Fruit fly (Drosophila melanogaster) whole organism, wandering third instar larva: Measurements from ENCODE around the gene CG3191.
A peak's percentile ranks its signal among the peaks of the same experiment; 100 is the strongest.

ENCODE experiments used
- Abd-B ChIP-seq: fragments of >200 bp; optimal IDR thresholded peaks from 2 replicates; lab custom pipeline; 2017; ENCODE audit warnings: missing biosample characterization, missing genetic modification characterization
- CG32264 ChIP-seq: fragments of 200-800 bp; sonication (Bioruptor generic); optimal IDR thresholded peaks from 2 replicates; lab custom pipeline; 2016; ENCODE audit warnings: missing biosample characterization, missing genetic modification characterization
- CG9705 ChIP-seq: fragments of 200-800 bp; sonication (Bioruptor generic); optimal IDR thresholded peaks from 2 replicates; lab custom pipeline; 2018; ENCODE audit warnings: missing biosample characterization, mild to moderate bottlenecking, missing genetic modification characterization
- CrebA ChIP-seq: fragments of 200-800 bp; sonication (Bioruptor generic); optimal IDR thresholded peaks from 2 replicates; lab custom pipeline; 2016; ENCODE audit warnings: missing biosample characterization, mild to moderate bottlenecking, missing genetic modification characterization, borderline replicate concordance
- Dfd ChIP-seq: fragments of >200 bp; optimal IDR thresholded peaks from 2 replicates; lab custom pipeline; 2017; ENCODE audit warnings: missing biosample characterization, missing genetic modification characterization
- Dif ChIP-seq: fragments of 200-275, 200-300 bp; sonication (Bioruptor generic); optimal IDR thresholded peaks from 2 replicates; lab custom pipeline; 2018; ENCODE audit warnings: missing biosample characterization, missing genetic modification characterization; ENCODE audit not compliant: partially characterized antibody
- GATAd ChIP-seq: sonication (Bioruptor generic); optimal IDR thresholded peaks from 2 replicates; lab custom pipeline; 2016; ENCODE audit warnings: missing biosample characterization, missing genetic modification characterization
- HLH106 ChIP-seq: fragments of 200-800 bp; optimal IDR thresholded peaks from 3 replicates; lab custom pipeline; 2019; ENCODE audit warnings: missing biosample characterization, mild to moderate bottlenecking, missing genetic modification characterization, moderate library complexity
- Hnf4 ChIP-seq: fragments of 200-800 bp; sonication (Bioruptor generic); optimal IDR thresholded peaks from 2 replicates; lab custom pipeline; 2016; ENCODE audit warnings: missing biosample characterization, mild to moderate bottlenecking, missing genetic modification characterization
- Hr78 ChIP-seq: fragments of >200 bp; optimal IDR thresholded peaks from 2 replicates; lab custom pipeline; 2017; ENCODE audit warnings: missing biosample characterization, missing genetic modification characterization
- Hr83 ChIP-seq: fragments of 200-300 bp; sonication (Bioruptor generic); optimal IDR thresholded peaks from 2 replicates; lab custom pipeline; 2016; ENCODE audit warnings: missing biosample characterization, mild to moderate bottlenecking, missing genetic modification characterization, moderate library complexity; ENCODE audit not compliant: poor library complexity, severe bottlenecking
- Jra ChIP-seq: sonication (Bioruptor generic); optimal IDR thresholded peaks from 2 replicates; lab custom pipeline; 2016; ENCODE audit warnings: missing biosample characterization, missing genetic modification characterization
- Mio ChIP-seq: sonication (Bioruptor generic); optimal IDR thresholded peaks from 2 replicates; lab custom pipeline; 2016; ENCODE audit warnings: missing biosample characterization, missing genetic modification characterization
- Myc ChIP-seq: fragments of >200 bp; optimal IDR thresholded peaks from 2 replicates; lab custom pipeline; 2017
- N ChIP-seq: fragments of >200 bp; optimal IDR thresholded peaks from 2 replicates; lab custom pipeline; 2018; ENCODE audit warnings: missing biosample characterization, missing external identifiers, missing genetic modification characterization
- OdsH ChIP-seq: fragments of 200-800 bp; sonication (Bioruptor generic); optimal IDR thresholded peaks from 2 replicates; lab custom pipeline; 2016; ENCODE audit warnings: missing biosample characterization, mild to moderate bottlenecking, missing genetic modification characterization
- Rel ChIP-seq, 2 experiments: fragments of 200-800 bp; sonication (Bioruptor generic) in 1 of 2; optimal IDR thresholded peaks; 2 replicates in 1 of 2; 3 replicates in 1 of 2; lab custom pipeline; 2016 to 2019; ENCODE audit warnings: mild to moderate bottlenecking in 2 of 2, missing biosample characterization in 2 of 2, missing genetic modification characterization in 2 of 2, moderate library complexity in 1 of 2
- Sp1 ChIP-seq: fragments of 200-800 bp; sonication (Bioruptor generic); optimal IDR thresholded peaks from 3 replicates; lab custom pipeline; 2019; ENCODE audit warnings: missing biosample characterization, mild to moderate bottlenecking, missing genetic modification characterization, moderate library complexity
- Vsx2 ChIP-seq: fragments of 200-300, 225-300 bp; sonication (Bioruptor generic); optimal IDR thresholded peaks from 2 replicates; lab custom pipeline; 2018; ENCODE audit warnings: missing biosample characterization, missing genetic modification characterization; ENCODE audit not compliant: partially characterized antibody
- br ChIP-seq: fragments of 200-800 bp; sonication (Bioruptor generic); optimal IDR thresholded peaks from 2 replicates; lab custom pipeline; 2016; ENCODE audit warnings: missing biosample characterization, missing genetic modification characterization
- brk ChIP-seq: fragments of 200-800 bp; sonication (Bioruptor generic); optimal IDR thresholded peaks from 2 replicates; lab custom pipeline; 2016; ENCODE audit warnings: missing biosample characterization, mild to moderate bottlenecking, missing genetic modification characterization
- dl ChIP-seq, 2 experiments: fragments of 175-275, 200-275 bp in 1 of 2; fragments of 200-275 bp in 1 of 2; sonication (Bioruptor generic); optimal IDR thresholded peaks; lab custom pipeline; 2018; ENCODE audit warnings: mild to moderate bottlenecking in 2 of 2, missing biosample characterization in 2 of 2, missing genetic modification characterization in 2 of 2, moderate library complexity in 2 of 2; ENCODE audit not compliant: partially characterized antibody in 2 of 2, insufficient read depth in 1 of 2
- dmrt93B ChIP-seq: fragments of 200-800 bp; sonication (Bioruptor generic); optimal IDR thresholded peaks from 2 replicates; lab custom pipeline; 2018; ENCODE audit warnings: missing biosample characterization, mild to moderate bottlenecking, missing genetic modification characterization
- dsf ChIP-seq: sonication (Bioruptor generic); optimal IDR thresholded peaks from 2 replicates; lab custom pipeline; 2016; ENCODE audit warnings: missing biosample characterization, missing genetic modification characterization, borderline replicate concordance
- ey ChIP-seq: fragments of 200-800 bp; sonication (Bioruptor generic); optimal IDR thresholded peaks from 2 replicates; lab custom pipeline; 2016; ENCODE audit warnings: missing biosample characterization, missing genetic modification characterization
- foxo ChIP-seq, 2 experiments: fragments of 200-800 bp; sonication (Bioruptor generic); optimal IDR thresholded peaks; 2 replicates in 1 of 2; 3 replicates in 1 of 2; lab custom pipeline; 2016 to 2017; ENCODE audit warnings: missing biosample characterization in 2 of 2, missing genetic modification characterization in 2 of 2
- fru ChIP-seq: fragments of 200-800 bp; sonication (Bioruptor generic); optimal IDR thresholded peaks from 3 replicates; lab custom pipeline; 2016; ENCODE audit warnings: missing biosample characterization, mild to moderate bottlenecking, missing genetic modification characterization
- h ChIP-seq: fragments of 200-800 bp; sonication (Bioruptor generic); optimal IDR thresholded peaks from 3 replicates; lab custom pipeline; 2016; ENCODE audit warnings: missing biosample characterization, mild to moderate bottlenecking, missing genetic modification characterization
- jim ChIP-seq: fragments of 175-275, 200-325 bp; sonication (Bioruptor generic); optimal IDR thresholded peaks from 2 replicates; lab custom pipeline; 2016; ENCODE audit warnings: missing biosample characterization, mild to moderate bottlenecking, missing genetic modification characterization
- lola ChIP-seq: fragments of >200 bp; optimal IDR thresholded peaks from 2 replicates; lab custom pipeline; 2017; ENCODE audit warnings: missing biosample characterization, missing genetic modification characterization
- pan ChIP-seq: fragments of >200 bp; optimal IDR thresholded peaks from 2 replicates; lab custom pipeline; 2017
- psq ChIP-seq: fragments of 200-800 bp; sonication (Bioruptor generic); optimal IDR thresholded peaks from 3 replicates; lab custom pipeline; 2017; ENCODE audit warnings: missing biosample characterization, mild to moderate bottlenecking, missing genetic modification characterization, moderate library complexity
- rgr ChIP-seq: fragments of 200-800 bp; sonication (Bioruptor generic); optimal IDR thresholded peaks from 3 replicates; lab custom pipeline; 2016; ENCODE audit warnings: missing biosample characterization, mild to moderate bottlenecking, missing genetic modification characterization
- sage ChIP-seq: fragments of 200-800 bp; sonication (Bioruptor generic); optimal IDR thresholded peaks from 2 replicates; lab custom pipeline; 2016; ENCODE audit warnings: missing biosample characterization, mild to moderate bottlenecking, missing genetic modification characterization
- sv ChIP-seq: fragments of 200-800 bp; sonication (Bioruptor generic); optimal IDR thresholded peaks from 3 replicates; lab custom pipeline; 2016; ENCODE audit warnings: missing biosample characterization, missing genetic modification characterization
- tai ChIP-seq: sonication (Bioruptor generic); optimal IDR thresholded peaks from 2 replicates; lab custom pipeline; 2016; ENCODE audit warnings: missing biosample characterization, missing genetic modification characterization
- usp ChIP-seq: fragments of >200 bp; optimal IDR thresholded peaks from 2 replicates; lab custom pipeline; 2017; ENCODE audit warnings: missing biosample characterization, missing genetic modification characterization
- woc ChIP-seq: sonication (Bioruptor generic); optimal IDR thresholded peaks from 2 replicates; lab custom pipeline; 2016; ENCODE audit warnings: missing biosample characterization, mild to moderate bottlenecking, missing genetic modification characterization

Gene CG3191

DNA sequence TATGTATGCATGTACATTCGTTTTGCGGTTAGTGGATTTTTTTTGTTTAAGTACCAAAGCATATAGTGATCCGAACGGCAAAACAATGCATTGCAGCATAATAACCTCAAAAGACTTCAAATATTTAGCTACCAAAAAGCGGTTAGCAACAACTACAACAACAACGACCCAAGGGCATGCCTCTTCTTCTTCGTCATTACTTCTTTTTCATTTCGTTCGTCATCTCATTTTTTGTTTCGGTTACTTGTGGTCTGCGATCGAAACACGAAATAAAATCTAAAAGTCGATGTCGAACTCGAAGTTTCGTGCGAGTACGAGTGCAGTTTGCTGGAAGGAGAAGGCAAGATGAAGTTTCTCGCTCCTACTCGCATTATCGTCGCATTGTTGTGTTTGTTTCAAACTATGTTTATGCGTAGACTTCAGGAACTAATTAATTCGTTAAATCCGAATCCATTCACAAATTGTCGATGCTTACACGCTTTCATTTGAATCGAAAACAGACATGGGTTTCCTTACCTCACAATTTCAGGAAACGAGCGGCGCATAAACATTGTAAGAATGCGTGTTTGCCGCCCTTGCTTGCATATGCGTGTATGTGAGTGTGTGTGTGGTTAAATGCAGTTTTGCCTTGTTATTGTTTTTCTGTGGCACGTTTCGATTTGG lies 47.0 kb upstream of the CG3191 start:
- TF ChIP-seq dsf (GFP tag; lab: Kevin White, UChicago) (peak; percentile 31), Hr78 (GFP tag; lab: Kevin White, UChicago) (no peak), jim (GFP tag; lab: Kevin White, UChicago) (no peak), Sp1 (GFP tag; lab: Kevin White, UChicago) (peak; percentile 88), Vsx2 (no peak), N (GFP tag; lab: Kevin White, UChicago) (no peak), psq (GFP tag; lab: Kevin White, UChicago) (peak; percentile 87), Dif (GFP tag; lab: Kevin White, UChicago) (no peak), lola (GFP tag; lab: Kevin White, UChicago) (no peak), brk (peak; percentile 82), Dfd (GFP tag; lab: Kevin White, UChicago) (no peak), Myc (lab: Kevin White, UChicago) (no peak), dmrt93B (GFP tag; lab: Kevin White, UChicago) (peak; percentile 87), Jra (GFP tag; lab: Kevin White, UChicago) (peak; percentile 72), pan (lab: Kevin White, UChicago) (no peak), Mio (GFP tag; lab: Kevin White, UChicago) (no peak), CG32264 (peak; percentile 88), Hr83 (GFP tag; lab: Kevin White, UChicago) (peak; percentile 77), sage (GFP tag; lab: Kevin White, UChicago) (peak; percentile 89), Abd-B (GFP tag; lab: Kevin White, UChicago) (no peak), woc (GFP tag; lab: Kevin White, UChicago) (peak; percentile 95), br (GFP tag; lab: Kevin White, UChicago) (peak; percentile 92), HLH106 (tag; lab: Kevin White, UChicago) (peak; percentile 91), dl (GFP tag; optimal IDR thresholded peaks at IDR 0.05; lab: Kevin White, UChicago; ENCODE audit: insufficient read depth in 1 of 2, partially characterized antibody in 2 of 2) (no peak), CrebA (no peak), GATAd (peak; percentile 17), Rel (GFP tag; optimal IDR thresholded peaks at IDR 0.05; lab: Kevin White, UChicago) (peak; percentile 77), Rel (tag; optimal IDR thresholded peaks at IDR 0.05; lab: Kevin White, UChicago) (peak; percentile 50), fru (GFP tag; lab: Kevin White, UChicago) (peak; percentile 94), ey (GFP tag; lab: Kevin White, UChicago) (peak; percentile 91), sv (GFP tag; lab: Kevin White, UChicago) (peak; percentile 69), rgr (GFP tag; lab: Kevin White, UChicago) (peak; percentile 93), tai (peak; percentile 81), CG9705 (peak; percentile 76), h (peak; percentile 94), foxo (GFP tag; optimal IDR thresholded peaks at IDR 0.05; lab: Kevin White, UChicago) (peak; percentile 5 to 93), usp (GFP tag; lab: Kevin White, UChicago) (no peak), Hnf4 (GFP tag; lab: Kevin White, UChicago) (peak; percentile 90), OdsH (peak; percentile 91)

dm6 chrX:2297428-2298200 lies 45.8 kb upstream of the CG3191 start:
- TF ChIP-seq N (GFP tag; lab: Kevin White, UChicago) (no peak), brk (no peak), Rel (GFP tag; optimal IDR thresholded peaks at IDR 0.05; lab: Kevin White, UChicago) (no peak), Rel (tag; optimal IDR thresholded peaks at IDR 0.05; lab: Kevin White, UChicago) (peak; percentile 35), Hr78 (GFP tag; lab: Kevin White, UChicago) (no peak), dl (GFP tag; optimal IDR thresholded peaks at IDR 0.05; lab: Kevin White, UChicago; ENCODE audit: insufficient read depth in 1 of 2, partially characterized antibody in 2 of 2) (no peak), usp (GFP tag; lab: Kevin White, UChicago) (no peak), Abd-B (GFP tag; lab: Kevin White, UChicago) (no peak), Mio (GFP tag; lab: Kevin White, UChicago) (peak; percentile 62), dmrt93B (GFP tag; lab: Kevin White, UChicago) (peak; percentile 76), jim (GFP tag; lab: Kevin White, UChicago) (no peak), Vsx2 (no peak), Jra (GFP tag; lab: Kevin White, UChicago) (peak; percentile 24), Sp1 (GFP tag; lab: Kevin White, UChicago) (peak; percentile 81), CrebA (no peak), OdsH (peak; percentile 81), br (GFP tag; lab: Kevin White, UChicago) (peak; percentile 91), Myc (lab: Kevin White, UChicago) (no peak), CG9705 (no peak), tai (peak; percentile 69), Hnf4 (GFP tag; lab: Kevin White, UChicago) (peak; percentile 85), Dfd (GFP tag; lab: Kevin White, UChicago) (no peak), lola (GFP tag; lab: Kevin White, UChicago) (no peak), Dif (GFP tag; lab: Kevin White, UChicago) (no peak), sage (GFP tag; lab: Kevin White, UChicago) (peak; percentile 57), Hr83 (GFP tag; lab: Kevin White, UChicago) (no peak), rgr (GFP tag; lab: Kevin White, UChicago) (peak; percentile 89), GATAd (no peak), fru (GFP tag; lab: Kevin White, UChicago) (peak; percentile 93), dsf (GFP tag; lab: Kevin White, UChicago) (no peak), psq (GFP tag; lab: Kevin White, UChicago) (peak; percentile 71), sv (GFP tag; lab: Kevin White, UChicago) (peak; percentile 97), HLH106 (tag; lab: Kevin White, UChicago) (peak; percentile 84), ey (GFP tag; lab: Kevin White, UChicago) (peak; percentile 93), CG32264 (peak; percentile 72), foxo (GFP tag; optimal IDR thresholded peaks at IDR 0.05; lab: Kevin White, UChicago) (peak; percentile 42 to 91), pan (lab: Kevin White, UChicago) (no peak)
